Worm (Caenorhabditis elegans): ENCODE results near the gene B0238.9.

- TF ChIP-seq elt-3 (tag; optimal IDR thresholded peaks at IDR 0.05): no peak
- no peak for TF ChIP-seq snpc-4 (tag; optimal IDR thresholded peaks at IDR 0.05)
- TF ChIP-seq mep-1 (tag; optimal IDR thresholded peaks at IDR 0.05): no peak
- no peak for TF ChIP-seq ham-2 (GFP tag; optimal IDR thresholded peaks at IDR 0.05)
These were observed 34.6 kb upstream of the B0238.9 start, which contains the start of gene C10G8.3 for ce11 chrV:5312453-5312852.

All from whole organism, mixed stage, embryonic.